Worm (Caenorhabditis elegans): ENCODE measurements around the gene nhr-66.

- TF ChIP-seq flt-1 (GFP tag; IDR thresholded peaks at IDR 0.05) (no peak), ama-1 (optimal IDR thresholded peaks at IDR 0.05) (no peak), tbx-37 (GFP tag; conservative IDR thresholded peaks at IDR 0.05) (no peak), scrt-1 (GFP tag; IDR thresholded peaks at IDR 0.05) (no peak), F13C5.2 (tag; optimal IDR thresholded peaks at IDR 0.05) (no peak), hmbx-1 (tag; optimal IDR thresholded peaks at IDR 0.05) (no peak), ets-7 (tag; optimal IDR thresholded peaks at IDR 0.05) (no peak), ceh-36 (tag; optimal IDR thresholded peaks at IDR 0.05) (no peak)
Measured at ce11 chrIV:8199824-8200223, 36.6 kb downstream of the nhr-66 start.
